Worm (Caenorhabditis elegans) whole organism, mixed stage, embryonic: Measurements from ENCODE around the gene best-21.

ENCODE experiments used
- lin-13 ChIP-seq: fragments of 150-350 bp; optimal IDR thresholded peaks from 2 replicates; lab custom pipeline; 2014; ENCODE audit warnings: missing biosample characterization, missing genetic modification characterization
- nhr-2 ChIP-seq: fragments of 150-350 bp; optimal IDR thresholded peaks from 2 replicates; lab custom pipeline; 2014; ENCODE audit warnings: missing biosample characterization, missing genetic modification characterization

DNA sequence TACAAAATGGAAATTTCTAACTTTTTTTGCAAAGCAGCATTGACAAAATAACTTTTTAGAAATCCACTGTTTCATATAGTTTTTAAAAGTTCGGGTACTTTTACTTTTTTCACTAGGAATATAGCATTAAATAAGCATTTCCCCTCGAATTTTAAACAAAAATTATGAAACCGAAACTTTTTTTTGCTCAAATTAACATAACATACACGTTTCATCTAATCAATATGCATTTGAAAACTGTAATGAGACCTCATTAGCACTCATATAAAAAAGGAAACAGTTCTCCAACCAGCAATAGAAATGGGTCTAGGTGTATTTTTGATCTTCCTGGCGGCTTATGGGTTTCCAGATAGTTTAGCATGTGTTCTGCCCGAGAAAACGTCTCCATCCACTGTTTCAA lies 8.2 kb upstream of the best-21 start, which contains the start of gene Y73F8A.10:
- TF ChIP-seq nhr-2 (tag; lab: Kevin White, UChicago) = no peak
- TF ChIP-seq lin-13 (tag; lab: Kevin White, UChicago) = no peak
